Worm (Caenorhabditis elegans) whole organism, L1 larva: ENCODE measurements around the gene nmy-1.

ENCODE experiments used
- Y116A8C.19 ChIP-seq: sonication (generic microtip); optimal IDR thresholded peaks from 2 replicates; lab custom pipeline; 2016; ENCODE audit warnings: missing compliant biosample characterization, missing genetic modification characterization, borderline replicate concordance
- ama-1 ChIP-seq: fragments of 150-350 bp; optimal IDR thresholded peaks from 2 replicates; lab custom pipeline; 2014
- efl-1 ChIP-seq, 4 experiments: fragments of 150-350 bp; optimal IDR thresholded peaks in 3 of 4; peaks in 1 of 4; 1 replicate in 1 of 4; 2 replicates in 3 of 4; lab custom pipeline; 2014; ENCODE audit warnings: missing biosample characterization in 2 of 4, missing genetic modification characterization in 2 of 4, missing genetic modification reagents in 2 of 4
- lin-13 ChIP-seq: fragments of 150-350 bp; optimal IDR thresholded peaks from 2 replicates; lab custom pipeline; 2014; ENCODE audit warnings: missing biosample characterization, missing genetic modification reagents, missing genetic modification characterization
- lir-3 ChIP-seq: sonication (generic microtip); optimal IDR thresholded peaks from 2 replicates; lab custom pipeline; 2016; ENCODE audit warnings: mild to moderate bottlenecking, missing genetic modification characterization, moderate library complexity, missing compliant biosample characterization; ENCODE audit not compliant: poor library complexity
- mdl-1 ChIP-seq, 2 experiments: fragments of 150-350 bp; optimal IDR thresholded peaks; 2 replicates each; lab custom pipeline; 2014 to 2017; ENCODE audit warnings: missing biosample characterization in 2 of 2, missing genetic modification characterization in 2 of 2, inconsistent platforms in 1 of 2
- mep-1 ChIP-seq: fragments of 150-350 bp; optimal IDR thresholded peaks from 2 replicates; lab custom pipeline; 2014; ENCODE audit warnings: missing biosample characterization, missing genetic modification characterization
- nhr-77 ChIP-seq: fragments of 150-350 bp; optimal IDR thresholded peaks from 2 replicates; lab custom pipeline; 2014; ENCODE audit warnings: missing biosample characterization, missing genetic modification characterization
- pqm-1 ChIP-seq: sonication (generic microtip); optimal IDR thresholded peaks from 3 replicates; lab custom pipeline; 2017; ENCODE audit warnings: missing biosample characterization, missing genetic modification characterization
- skn-1 ChIP-seq: fragments of 150-350 bp; optimal IDR thresholded peaks from 2 replicates; lab custom pipeline; 2014; ENCODE audit warnings: missing biosample characterization, missing genetic modification characterization
- tlp-1 ChIP-seq: fragments of 150-350 bp; optimal IDR thresholded peaks from 2 replicates; lab custom pipeline; 2014; ENCODE audit warnings: missing biosample characterization, missing genetic modification characterization
- zag-1 ChIP-seq: fragments of 150-350 bp; optimal IDR thresholded peaks from 2 replicates; lab custom pipeline; 2014; ENCODE audit warnings: missing biosample characterization, missing genetic modification characterization

- no peak for TF ChIP-seq mdl-1 (tag; optimal IDR thresholded peaks at IDR 0.05; lab: Kevin White, UChicago)
- no peak for TF ChIP-seq lir-3 (tag; lab: Kevin White, UChicago)
- no peak for TF ChIP-seq zag-1 (tag; lab: Kevin White, UChicago)
- TF ChIP-seq tlp-1: no peak
- no peak for TF ChIP-seq skn-1 (tag; lab: Kevin White, UChicago)
- no peak for TF ChIP-seq efl-1 (optimal IDR thresholded peaks at IDR 0.05; lab: Kevin White, UChicago)
- no peak for TF ChIP-seq efl-1 (GFP tag; optimal IDR thresholded peaks at IDR 0.05 in 1 of 2; lab: Kevin White, UChicago)
- no peak for TF ChIP-seq ama-1 (lab: Kevin White, UChicago)
- TF ChIP-seq lin-13 (GFP tag; lab: Kevin White, UChicago): no peak
- no peak for TF ChIP-seq nhr-77 (tag; lab: Kevin White, UChicago)
- no peak for TF ChIP-seq Y116A8C.19 (tag; lab: Kevin White, UChicago)
- no peak for TF ChIP-seq mep-1 (tag; lab: Kevin White, UChicago)
- no peak for TF ChIP-seq pqm-1 (tag; lab: Kevin White, UChicago)
Observed at ce11 chrX:2906062-2906732, 3.1 kb upstream of the nmy-1 start.
